Worm (Caenorhabditis elegans) whole organism, L4 larva: Measurements from ENCODE around the gene C25H3.1.
A peak's percentile ranks its signal among the peaks of the same experiment; 100 is the strongest.

Source experiments
- F37D6.2 ChIP-seq: sonication (generic microtip); optimal IDR thresholded peaks from 2 replicates; lab custom pipeline; 2016; ENCODE audit warnings: mild to moderate bottlenecking, missing genetic modification characterization, missing compliant biosample characterization
- F49E8.2 ChIP-seq: sonication (generic microtip); optimal IDR thresholded peaks from 2 replicates; lab custom pipeline; 2016; ENCODE audit warnings: missing compliant biosample characterization, mild to moderate bottlenecking, missing genetic modification characterization, borderline replicate concordance
- Y48G9A.11 ChIP-seq: fragments of 200-800 bp; sonication (Bioruptor generic); IDR thresholded peaks from 2 replicates; pipeline ENCODE4 v1.3.6; 2022; ENCODE audit warnings: missing genetic modification reagents, missing genetic modification characterization, missing compliant biosample characterization
- Y5F2A.4 ChIP-seq: fragments of 200-800 bp; sonication (Bioruptor generic); optimal IDR thresholded peaks from 2 replicates; lab custom pipeline; 2018; ENCODE audit warnings: mild to moderate bottlenecking, missing genetic modification characterization, missing compliant biosample characterization
- ZK337.2 ChIP-seq: fragments of 200-800 bp; sonication (Bioruptor generic); IDR thresholded peaks from 2 replicates; pipeline ENCODE4 v1.3.6; 2022; ENCODE audit warnings: missing genetic modification reagents, missing genetic modification characterization, missing compliant biosample characterization
- ama-1 ChIP-seq: fragments of 150-350 bp; optimal IDR thresholded peaks from 2 replicates; lab custom pipeline; 2014; ENCODE audit warnings: inconsistent platforms, mixed read lengths
- attf-4 ChIP-seq: sonication (generic microtip); optimal IDR thresholded peaks from 3 replicates; lab custom pipeline; 2017; ENCODE audit warnings: missing biosample characterization, missing genetic modification characterization
- ceh-20 ChIP-seq: fragments of 200-800 bp; sonication (Bioruptor generic); IDR thresholded peaks from 2 replicates; pipeline ENCODE4 v1.3.6; 2022; ENCODE audit warnings: missing genetic modification reagents, missing genetic modification characterization, missing compliant biosample characterization
- ceh-32 ChIP-seq: sonication (generic microtip); optimal IDR thresholded peaks from 2 replicates; lab custom pipeline; 2016; ENCODE audit warnings: mild to moderate bottlenecking, missing genetic modification characterization, missing compliant biosample characterization; ENCODE audit not compliant: poor library complexity
- ces-1 ChIP-seq: fragments of 150-350 bp; sonication (generic microtip); optimal IDR thresholded peaks from 4 replicates; lab custom pipeline; 2014; ENCODE audit warnings: missing biosample characterization, missing genetic modification reagents, missing genetic modification characterization
- cey-2 ChIP-seq: sonication (generic microtip); optimal IDR thresholded peaks from 3 replicates; lab custom pipeline; 2017; ENCODE audit warnings: missing genetic modification characterization, mild to moderate bottlenecking, missing compliant biosample characterization, antibody characterized with exemption, borderline replicate concordance; ENCODE audit not compliant: insufficient read depth
- ctbp-1 ChIP-seq: fragments of 200-800 bp; sonication (Bioruptor generic); IDR thresholded peaks from 2 replicates; pipeline ENCODE4 v1.3.6; 2022; ENCODE audit warnings: missing genetic modification reagents, missing genetic modification characterization, missing compliant biosample characterization
- daf-16 ChIP-seq, 3 experiments: sonication (generic microtip); optimal IDR thresholded peaks; 2 replicates each; lab custom pipeline; 2016 to 2017; ENCODE audit warnings: missing genetic modification characterization in 3 of 3, missing genetic modification reagents in 3 of 3, mild to moderate bottlenecking in 2 of 3, missing compliant biosample characterization in 2 of 3, missing biosample characterization in 1 of 3, moderate library complexity in 1 of 3
- dpl-1 ChIP-seq: fragments of 150-350 bp; optimal IDR thresholded peaks from 2 replicates; lab custom pipeline; 2014; ENCODE audit warnings: missing biosample characterization, missing genetic modification reagents, missing genetic modification characterization
- dve-1 ChIP-seq: sonication (generic microtip); optimal IDR thresholded peaks from 2 replicates; lab custom pipeline; 2017; ENCODE audit warnings: antibody characterized with exemption, mild to moderate bottlenecking, missing genetic modification characterization, missing compliant biosample characterization; ENCODE audit not compliant: insufficient read depth
- egl-27 ChIP-seq: sonication (generic microtip); optimal IDR thresholded peaks from 3 replicates; lab custom pipeline; 2017; ENCODE audit warnings: missing biosample characterization, missing genetic modification reagents, missing genetic modification characterization
- fkh-10 ChIP-seq: fragments of 150-350 bp; optimal IDR thresholded peaks from 2 replicates; lab custom pipeline; 2014; ENCODE audit warnings: missing biosample characterization, missing genetic modification reagents, missing genetic modification characterization
- hlh-30 ChIP-seq: sonication (generic microtip); optimal IDR thresholded peaks from 2 replicates; lab custom pipeline; 2017; ENCODE audit warnings: antibody characterized with exemption, mild to moderate bottlenecking, missing genetic modification characterization, missing compliant biosample characterization; ENCODE audit not compliant: insufficient read depth
- hmg-1.1 ChIP-seq: fragments of 200-800 bp; sonication (Bioruptor generic); IDR thresholded peaks from 2 replicates; pipeline ENCODE4 v1.3.6; 2022; ENCODE audit warnings: missing genetic modification reagents, missing genetic modification characterization, missing compliant biosample characterization
- lim-7 ChIP-seq: fragments of 200-800 bp; sonication (Bioruptor generic); IDR thresholded peaks from 2 replicates; pipeline ENCODE4 v1.3.6; 2022; ENCODE audit warnings: missing genetic modification characterization, missing compliant biosample characterization
- lin-13 ChIP-seq: fragments of 150-350 bp; optimal IDR thresholded peaks from 2 replicates; lab custom pipeline; 2014; ENCODE audit warnings: missing biosample characterization, missing genetic modification reagents, missing genetic modification characterization
- lin-38 ChIP-seq: fragments of 200-800 bp; sonication (Bioruptor generic); IDR thresholded peaks from 2 replicates; pipeline ENCODE4 v1.3.6; 2022; ENCODE audit warnings: missing genetic modification reagents, missing genetic modification characterization, missing compliant biosample characterization
- lin-39 ChIP-seq: fragments of 150-350 bp; optimal IDR thresholded peaks from 2 replicates; lab custom pipeline; 2014; ENCODE audit warnings: missing biosample characterization, missing genetic modification reagents, missing genetic modification characterization
- lir-3 ChIP-seq: sonication (generic microtip); optimal IDR thresholded peaks from 2 replicates; lab custom pipeline; 2016; ENCODE audit warnings: mild to moderate bottlenecking, missing genetic modification characterization, missing compliant biosample characterization
- lsy-2 ChIP-seq, 2 experiments: fragments of 150-350 bp in 1 of 2; sonication (generic microtip) in 1 of 2; optimal IDR thresholded peaks; 2 replicates each; lab custom pipeline; 2014 to 2017; ENCODE audit warnings: missing biosample characterization in 2 of 2, missing genetic modification characterization in 2 of 2
- madf-5 ChIP-seq, 2 experiments: fragments of 200-800 bp; sonication (Bioruptor generic); IDR thresholded peaks; 2 replicates each; pipeline ENCODE4 v1.3.6; 2022; ENCODE audit warnings: missing compliant biosample characterization in 2 of 2, missing genetic modification characterization in 2 of 2
- madf-9 ChIP-seq: fragments of 200-800 bp; sonication (Bioruptor generic); conservative IDR thresholded peaks from 2 replicates; pipeline ENCODE4 v1.3.6; 2022; ENCODE audit warnings: missing genetic modification reagents, missing genetic modification characterization, missing compliant biosample characterization
- mdt-29 ChIP-seq: fragments of 200-800 bp; sonication (Bioruptor generic); IDR thresholded peaks from 2 replicates; pipeline ENCODE4 v1.3.6; 2022; ENCODE audit warnings: missing genetic modification reagents, missing genetic modification characterization, missing compliant biosample characterization
- mes-2 ChIP-seq: sonication (generic microtip); optimal IDR thresholded peaks from 2 replicates; lab custom pipeline; 2016; ENCODE audit warnings: missing genotype, mild to moderate bottlenecking, missing genetic modification characterization, missing compliant biosample characterization; ENCODE audit not compliant: poor library complexity, severe bottlenecking
- mxl-2 ChIP-seq: fragments of 200-800 bp; sonication (Bioruptor generic); conservative IDR thresholded peaks from 2 replicates; pipeline ENCODE4 v1.3.6; 2022; ENCODE audit warnings: missing genetic modification reagents, missing genetic modification characterization, missing compliant biosample characterization
- mxl-3 ChIP-seq: fragments of 200-800 bp; sonication (Bioruptor generic); optimal IDR thresholded peaks from 2 replicates; lab custom pipeline; 2018; ENCODE audit warnings: mild to moderate bottlenecking, missing genetic modification characterization, missing compliant biosample characterization
- nhr-10 ChIP-seq: fragments of 150-350 bp; optimal IDR thresholded peaks from 2 replicates; lab custom pipeline; 2014; ENCODE audit warnings: missing biosample characterization, missing genetic modification characterization
- nhr-11 ChIP-seq: fragments of 150-350 bp; optimal IDR thresholded peaks from 2 replicates; lab custom pipeline; 2014; ENCODE audit warnings: missing biosample characterization, missing genetic modification characterization
- nhr-42 ChIP-seq: fragments of 200-800 bp; sonication (Bioruptor generic); IDR thresholded peaks from 2 replicates; pipeline ENCODE4 v1.3.6; 2022; ENCODE audit warnings: missing genetic modification characterization, missing compliant biosample characterization
- nhr-48 ChIP-seq: sonication (generic microtip); optimal IDR thresholded peaks from 2 replicates; lab custom pipeline; 2016; ENCODE audit warnings: mild to moderate bottlenecking, missing genetic modification characterization, missing compliant biosample characterization
- nhr-6 ChIP-seq: fragments of 150-350 bp; optimal IDR thresholded peaks from 2 replicates; lab custom pipeline; 2014; ENCODE audit warnings: missing biosample characterization, missing genetic modification characterization
- pha-4 ChIP-seq, 2 experiments: fragments of 150-350 bp in 1 of 2; fragments of 200-800 bp in 1 of 2; sonication (Bioruptor generic) in 1 of 2; IDR thresholded peaks in 1 of 2; optimal IDR thresholded peaks in 1 of 2; 2 replicates each; pipeline versions ENCODE4 v1.3.6 to Lab custom; 2014 to 2022; ENCODE audit warnings: missing genetic modification characterization in 2 of 2, missing genetic modification reagents in 2 of 2, missing biosample characterization in 1 of 2, missing compliant biosample characterization in 1 of 2
- php-3 ChIP-seq: fragments of 200-800 bp; sonication (Bioruptor generic); IDR thresholded peaks from 2 replicates; pipeline ENCODE4 v1.3.6; 2022; ENCODE audit warnings: missing genetic modification reagents, missing genetic modification characterization, missing compliant biosample characterization
- pqm-1 ChIP-seq: sonication (generic microtip); optimal IDR thresholded peaks from 2 replicates; lab custom pipeline; 2017; ENCODE audit warnings: missing biosample characterization, missing genetic modification characterization
- rbr-2 ChIP-seq: sonication (generic microtip); optimal IDR thresholded peaks from 2 replicates; lab custom pipeline; 2016; ENCODE audit warnings: missing genotype, missing genetic modification characterization, missing compliant biosample characterization
- saeg-2 ChIP-seq: fragments of 200-800 bp; sonication (Bioruptor generic); IDR thresholded peaks from 2 replicates; pipeline ENCODE4 v1.3.6; 2022; ENCODE audit warnings: missing genetic modification reagents, missing genetic modification characterization, missing compliant biosample characterization
- set-16 ChIP-seq: fragments of 200-800 bp; sonication (Bioruptor generic); IDR thresholded peaks from 2 replicates; pipeline ENCODE4 v1.3.6; 2022; ENCODE audit warnings: missing genetic modification reagents, missing genetic modification characterization, missing compliant biosample characterization
- snpc-1.2 ChIP-seq: fragments of 200-800 bp; sonication (Bioruptor generic); IDR thresholded peaks from 2 replicates; pipeline ENCODE4 v1.3.6; 2022; ENCODE audit warnings: missing genetic modification reagents, missing genetic modification characterization, missing compliant biosample characterization
- spr-1 ChIP-seq: sonication (generic microtip); optimal IDR thresholded peaks from 2 replicates; lab custom pipeline; 2016; ENCODE audit warnings: mild to moderate bottlenecking, missing genetic modification characterization, missing compliant biosample characterization
- tag-97 ChIP-seq: fragments of 200-800 bp; sonication (Bioruptor generic); IDR thresholded peaks from 2 replicates; pipeline ENCODE4 v1.3.6; 2022; ENCODE audit warnings: missing genetic modification characterization, missing compliant biosample characterization
- vab-7 ChIP-seq: fragments of 200-800 bp; sonication (Bioruptor generic); IDR thresholded peaks from 2 replicates; pipeline ENCODE4 v1.3.6; 2022; ENCODE audit warnings: missing genetic modification reagents, missing genetic modification characterization, missing compliant biosample characterization
- zag-1 ChIP-seq: fragments of 150-350 bp; optimal IDR thresholded peaks from 2 replicates; lab custom pipeline; 2014; ENCODE audit warnings: missing biosample characterization, missing genetic modification characterization
- zfp-2 ChIP-seq: sonication (generic microtip); optimal IDR thresholded peaks from 2 replicates; lab custom pipeline; 2016; ENCODE audit warnings: mild to moderate bottlenecking, missing genetic modification characterization, missing compliant biosample characterization
- zfp-3 ChIP-seq: fragments of 200-800 bp; sonication (Bioruptor generic); conservative IDR thresholded peaks from 2 replicates; pipeline ENCODE4 v1.3.6; 2022; ENCODE audit warnings: missing genetic modification reagents, missing genetic modification characterization, missing compliant biosample characterization
- ztf-7 ChIP-seq: fragments of 150-350 bp; optimal IDR thresholded peaks from 2 replicates; lab custom pipeline; 2014; ENCODE audit warnings: missing biosample characterization, missing genetic modification characterization

C25H3.1 gene

DNA sequence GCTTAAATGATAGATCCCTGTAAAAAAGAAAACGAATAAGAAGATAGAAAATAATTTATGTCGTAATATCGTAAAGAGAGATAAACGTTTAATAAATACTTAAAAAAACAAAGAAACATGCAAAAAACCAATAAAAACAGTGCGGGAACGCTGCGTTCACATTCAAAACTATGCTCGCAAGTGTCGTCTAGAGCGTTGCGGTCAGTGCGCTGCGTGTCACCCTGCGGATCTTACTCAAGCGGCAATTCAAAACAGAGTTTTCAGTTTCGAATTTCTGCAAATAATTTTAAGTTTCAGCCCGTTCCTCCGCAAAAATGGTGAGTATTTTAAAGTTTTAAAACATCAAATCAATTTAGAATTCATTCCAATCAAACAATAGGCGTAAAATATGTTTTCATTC is 15.9 kb downstream of the C25H3.1 start, which contains the start of the genes tiar-1 and lelo-4:
Gene tiar-1 (minus strand): TSS at position 17 of the 400 bp plus-strand sequence.
Gene lelo-4 (plus strand): TSS at position 118 of the 400 bp plus-strand sequence.
- TF ChIP-seq lim-7 (GFP tag; lab: Robert Waterston, UW) (no peak), Y48G9A.11 (no peak), ZK337.2 (GFP tag; lab: Robert Waterston, UW) (no peak), ama-1 (lab: Kevin White, UChicago) (peak; percentile 47), madf-9 (GFP tag; lab: Robert Waterston, UW) (no peak), lin-38 (GFP tag; lab: Robert Waterston, UW) (peak; percentile 53), rbr-2 (peak; percentile 35), ceh-20 (no peak), mxl-2 (no peak), zfp-3 (no peak), Y5F2A.4 (no peak), mdt-29 (GFP tag; lab: Robert Waterston, UW) (no peak), ceh-32 (no peak), saeg-2 (no peak), nhr-6 (tag; lab: Kevin White, UChicago) (peak; percentile 38), F37D6.2 (tag; lab: Kevin White, UChicago) (no peak), vab-7 (GFP tag; lab: Robert Waterston, UW) (no peak), lin-39 (no peak), hlh-30 (tag; lab: Kevin White, UChicago) (peak; percentile 51), lir-3 (tag; lab: Kevin White, UChicago) (no peak), php-3 (GFP tag; lab: Robert Waterston, UW) (0 out of 2 replicates have a peak, but pooled peaks have one; percentile 14), nhr-11 (no peak), mes-2 (tag; lab: Kevin White, UChicago) (peak; percentile 84), dve-1 (tag; lab: Kevin White, UChicago) (peak; percentile 58), dpl-1 (GFP tag; lab: Kevin White, UChicago) (peak; percentile 90), F49E8.2 (tag; lab: Kevin White, UChicago) (no peak), nhr-42 (GFP tag; lab: Robert Waterston, UW) (no peak), daf-16 (GFP tag; optimal IDR thresholded peaks at IDR 0.05; lab: Kevin White, UChicago) (no peak), daf-16 (tag; optimal IDR thresholded peaks at IDR 0.05; lab: Kevin White, UChicago) (peak; percentile 48), ztf-7 (tag; lab: Kevin White, UChicago) (no peak), zfp-2 (peak; percentile 18), pha-4 (GFP tag; IDR thresholded peaks at IDR 0.05; lab: Robert Waterston, UW) (no peak), pha-4 (tag; optimal IDR thresholded peaks at IDR 0.05; lab: Kevin White, UChicago) (peak; percentile 85), egl-27 (tag; lab: Kevin White, UChicago) (no peak), pqm-1 (tag; lab: Kevin White, UChicago) (no peak), zag-1 (tag; lab: Kevin White, UChicago) (no peak), lin-13 (GFP tag; lab: Kevin White, UChicago) (peak; percentile 64), madf-5 (GFP tag; IDR thresholded peaks at IDR 0.05; lab: Robert Waterston, UW) (no peak), spr-1 (tag; lab: Kevin White, UChicago) (no peak), cey-2 (tag; lab: Kevin White, UChicago) (no peak), fkh-10 (no peak), mxl-3 (GFP tag; lab: Kevin White, UChicago) (no peak), snpc-1.2 (GFP tag; lab: Robert Waterston, UW) (no peak), set-16 (no peak), ces-1 (GFP tag; lab: Kevin White, UChicago) (no peak), ctbp-1 (GFP tag; lab: Robert Waterston, UW) (no peak), nhr-48 (tag; lab: Kevin White, UChicago) (no peak), nhr-10 (no peak), attf-4 (tag; lab: Kevin White, UChicago) (no peak), tag-97 (GFP tag; lab: Robert Waterston, UW) (no peak), hmg-1.1 (GFP tag; lab: Robert Waterston, UW) (peak; percentile 44; the same call in 1 of the 2 replicates), lsy-2 (tag; optimal IDR thresholded peaks at IDR 0.05; lab: Kevin White, UChicago) (peak in 1 of 2 experiments; percentile 83)
